Fruit fly (Drosophila melanogaster) whole organism, pupa: ENCODE results near the gene udt.

Experiments
- CG12605 ChIP-seq: fragments of 200-800 bp; sonication (Bioruptor generic); IDR thresholded peaks from 2 replicates; pipeline ENCODE4 v1.3.6; 2022; ENCODE audit warnings: missing biosample characterization, missing genetic modification characterization
- CG32121 ChIP-seq: fragments of 200-800 bp; sonication (Bioruptor generic); IDR thresholded peaks from 2 replicates; pipeline ENCODE4 v1.3.6; 2022; ENCODE audit warnings: missing biosample characterization, missing genetic modification characterization
- CG34367 ChIP-seq: fragments of 200-800 bp; sonication (Bioruptor generic); optimal IDR thresholded peaks from 2 replicates; lab custom pipeline; 2018; ENCODE audit warnings: missing biosample characterization, mild to moderate bottlenecking, missing genetic modification characterization
- CG8301 ChIP-seq: fragments of 200-800 bp; sonication (Bioruptor generic); optimal IDR thresholded peaks from 2 replicates; lab custom pipeline; 2018; ENCODE audit warnings: missing biosample characterization, mild to moderate bottlenecking, missing genetic modification characterization
- CG9948 ChIP-seq: fragments of 200-800 bp; sonication (Bioruptor generic); optimal IDR thresholded peaks from 2 replicates; lab custom pipeline; 2018; ENCODE audit warnings: missing biosample characterization, mild to moderate bottlenecking, missing genetic modification characterization, moderate library complexity
- EcR ChIP-seq: fragments of 200-800 bp; sonication (Bioruptor generic); optimal IDR thresholded peaks from 3 replicates; lab custom pipeline; 2019; ENCODE audit warnings: missing biosample characterization, missing genetic modification characterization, mild to moderate bottlenecking, moderate library complexity, missing genetic modification reagents
- gl ChIP-seq: fragments of 200-800 bp; sonication (Bioruptor generic); optimal IDR thresholded peaks from 2 replicates; lab custom pipeline; 2018; ENCODE audit warnings: missing biosample characterization, mild to moderate bottlenecking, missing genetic modification characterization
- rn ChIP-seq: fragments of 200-800 bp; sonication (Bioruptor generic); IDR thresholded peaks from 2 replicates; pipeline ENCODE4 v1.3.6; 2022; ENCODE audit warnings: missing biosample characterization, missing genetic modification characterization

DNA sequence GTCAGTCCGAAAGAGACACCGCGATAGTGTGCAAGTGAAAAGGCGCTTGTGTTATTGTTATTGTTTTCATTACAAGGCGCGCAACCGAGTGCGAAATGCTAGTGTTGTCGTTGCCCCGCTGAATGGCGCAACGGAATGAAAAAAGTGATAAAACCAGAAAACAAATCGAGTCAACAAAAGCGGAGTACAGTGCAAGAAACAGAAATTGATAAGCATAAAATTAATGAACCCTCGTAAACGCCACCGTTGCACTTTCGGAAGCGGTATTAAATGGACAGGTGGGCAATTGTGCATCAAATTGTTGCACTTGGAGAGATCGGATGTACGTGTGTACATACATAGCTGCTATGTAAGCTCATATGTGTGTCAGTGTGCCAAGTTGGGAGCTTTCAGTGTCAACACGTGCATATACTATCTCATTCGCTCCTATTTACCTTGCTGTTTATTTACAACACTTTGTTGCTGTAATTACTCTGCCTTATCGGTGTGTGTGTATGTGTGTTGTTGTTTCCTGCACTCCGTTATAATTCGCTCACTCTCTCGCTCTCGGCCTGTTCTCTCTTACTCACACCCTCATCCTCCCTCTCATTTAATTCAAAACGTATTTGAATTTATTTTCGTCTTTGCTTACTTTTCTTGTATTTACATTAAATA is 39.6 kb downstream of the udt start:
- TF ChIP-seq CG32121 (peak; percentile 68), CG34367 (tag; lab: Kevin White, UChicago) (peak; percentile 41), CG9948 (tag; lab: Kevin White, UChicago) (no peak), rn (GFP tag; lab: Robert Waterston, UW) (no peak), gl (tag; lab: Kevin White, UChicago) (peak; percentile 79), CG8301 (tag; lab: Kevin White, UChicago) (peak; percentile 40), EcR (peak; percentile 73), CG12605 (GFP tag; lab: Robert Waterston, UW) (no peak; the same call in 1 of the 2 replicates)
